Fruit fly (Drosophila melanogaster) whole organism, embryonic: Measurements from ENCODE around the gene CG31832.

Experiments
- CG10274 ChIP-seq: fragments of 200-800 bp; sonication (Bioruptor generic); optimal IDR thresholded peaks from 3 replicates; lab custom pipeline; 2017; ENCODE audit warnings: missing biosample characterization, mild to moderate bottlenecking, missing genetic modification characterization
- CG10366 ChIP-seq: fragments of 200-800 bp; sonication (Bioruptor generic); IDR thresholded peaks from 2 replicates; pipeline ENCODE4 v1.3.6; 2022; ENCODE audit warnings: missing biosample characterization, missing genetic modification characterization
- CG12104 ChIP-seq: fragments of 200-800 bp; sonication (Bioruptor generic); optimal IDR thresholded peaks from 3 replicates; lab custom pipeline; 2016; ENCODE audit warnings: missing biosample characterization, missing genetic modification characterization
- CG13296 ChIP-seq: fragments of 200-800 bp; sonication (Bioruptor generic); optimal IDR thresholded peaks from 3 replicates; lab custom pipeline; 2018; ENCODE audit warnings: missing biosample characterization, mild to moderate bottlenecking, missing genetic modification characterization
- CG14965 ChIP-seq: fragments of 200-800 bp; sonication (Bioruptor generic); optimal IDR thresholded peaks from 2 replicates; lab custom pipeline; 2016; ENCODE audit warnings: missing biosample characterization, missing genetic modification characterization, borderline replicate concordance
- CG17361 ChIP-seq: fragments of 200-800 bp; sonication (Bioruptor generic); IDR thresholded peaks from 3 replicates; pipeline ENCODE4 v1.3.6; 2022; ENCODE audit warnings: missing biosample characterization, missing genetic modification characterization
- CG18599 ChIP-seq: fragments of 200-800 bp; sonication (Bioruptor generic); optimal IDR thresholded peaks from 3 replicates; lab custom pipeline; 2017; ENCODE audit warnings: missing biosample characterization, missing genetic modification characterization, mild to moderate bottlenecking, moderate library complexity, missing genetic modification reagents
- CG2120 ChIP-seq: fragments of 200-800 bp; sonication (Bioruptor generic); optimal IDR thresholded peaks from 3 replicates; lab custom pipeline; 2016; ENCODE audit warnings: missing biosample characterization, missing genetic modification characterization
- CG2129 ChIP-seq: fragments of 200-800 bp; sonication (Bioruptor generic); IDR thresholded peaks from 2 replicates; pipeline ENCODE4 v1.3.6; 2022; ENCODE audit warnings: missing biosample characterization, missing genetic modification characterization; ENCODE audit not compliant: partially characterized antibody
- CG3838 ChIP-seq: fragments of 200-800 bp; sonication (Bioruptor generic); optimal IDR thresholded peaks from 3 replicates; lab custom pipeline; 2016; ENCODE audit warnings: missing biosample characterization, missing genetic modification characterization
- CG5953 ChIP-seq: fragments of 200-800 bp; sonication (Bioruptor generic); IDR thresholded peaks from 2 replicates; pipeline ENCODE4 v1.3.6; 2022; ENCODE audit warnings: missing biosample characterization, missing genetic modification characterization
- CG6175 ChIP-seq: fragments of 200-800 bp; sonication (Bioruptor generic); IDR thresholded peaks from 3 replicates; pipeline ENCODE4 v1.3.6; 2022; ENCODE audit warnings: missing biosample characterization, missing genetic modification characterization
- CG7271 ChIP-seq: fragments of 200-800 bp; sonication (Bioruptor generic); optimal IDR thresholded peaks from 2 replicates; lab custom pipeline; 2018; ENCODE audit warnings: missing biosample characterization, mild to moderate bottlenecking, missing genetic modification characterization, moderate library complexity
- CG7839 ChIP-seq: fragments of 200-800 bp; sonication (Bioruptor generic); optimal IDR thresholded peaks from 3 replicates; lab custom pipeline; 2018; ENCODE audit warnings: missing biosample characterization, mild to moderate bottlenecking, missing genetic modification characterization, moderate library complexity
- CG7928 ChIP-seq: fragments of 200-800 bp; sonication (Bioruptor generic); optimal IDR thresholded peaks from 2 replicates; lab custom pipeline; 2017; ENCODE audit warnings: missing biosample characterization, mild to moderate bottlenecking, missing genetic modification characterization
- Dip3 ChIP-seq: fragments of 200-800 bp; sonication (Bioruptor generic); optimal IDR thresholded peaks from 3 replicates; lab custom pipeline; 2016; ENCODE audit warnings: missing biosample characterization, missing genetic modification characterization
- Dll ChIP-seq: fragments of 200-800 bp; sonication (Bioruptor generic); IDR thresholded peaks from 4 replicates; pipeline ENCODE4 v1.3.6; 2022; ENCODE audit warnings: missing biosample characterization, missing genetic modification characterization; ENCODE audit not compliant: partially characterized antibody
- Dp ChIP-seq: fragments of 200-800 bp; sonication (Bioruptor generic); optimal IDR thresholded peaks from 2 replicates; lab custom pipeline; 2018; ENCODE audit warnings: missing biosample characterization, mild to moderate bottlenecking, missing genetic modification characterization, moderate library complexity
- Dref ChIP-seq: fragments of 200-800 bp; sonication (Bioruptor generic); IDR thresholded peaks from 2 replicates; pipeline ENCODE4 v1.3.6; 2022; ENCODE audit warnings: missing biosample characterization, missing genetic modification characterization
- ERR ChIP-seq: fragments of 200-800 bp; sonication (Bioruptor generic); optimal IDR thresholded peaks from 2 replicates; lab custom pipeline; 2016; ENCODE audit warnings: missing biosample characterization, missing genetic modification characterization
- Fer1 ChIP-seq: fragments of 200-800 bp; sonication (Bioruptor generic); optimal IDR thresholded peaks from 2 replicates; lab custom pipeline; 2017; ENCODE audit warnings: missing biosample characterization, mild to moderate bottlenecking, missing genetic modification characterization
- Fer2 ChIP-seq: fragments of 200-800 bp; sonication (Bioruptor generic); optimal IDR thresholded peaks from 2 replicates; lab custom pipeline; 2018; ENCODE audit warnings: missing biosample characterization, mild to moderate bottlenecking, missing genetic modification characterization, moderate library complexity
- Gug ChIP-seq: fragments of 200-800 bp; sonication (Bioruptor generic); IDR thresholded peaks from 4 replicates; pipeline ENCODE4 v1.3.6; 2022; ENCODE audit warnings: missing biosample characterization, missing genetic modification characterization
- H15 ChIP-seq: fragments of 200-800 bp; sonication (Bioruptor generic); IDR thresholded peaks from 3 replicates; pipeline ENCODE4 v1.3.6; 2022; ENCODE audit warnings: missing biosample characterization, missing genetic modification characterization
- HLH3B ChIP-seq: fragments of 200-800 bp; sonication (Bioruptor generic); IDR thresholded peaks from 2 replicates; pipeline ENCODE4 v1.3.6; 2022; ENCODE audit warnings: missing biosample characterization, missing genetic modification characterization
- HLH4C ChIP-seq: fragments of 200-800 bp; sonication (Bioruptor generic); IDR thresholded peaks from 3 replicates; pipeline ENCODE4 v1.3.6; 2022; ENCODE audit warnings: missing biosample characterization, missing genetic modification characterization; ENCODE audit not compliant: partially characterized antibody
- Hr39 ChIP-seq: fragments of >200 bp; optimal IDR thresholded peaks from 2 replicates; lab custom pipeline; 2017
- Lpt ChIP-seq: fragments of >200 bp; optimal IDR thresholded peaks from 2 replicates; lab custom pipeline; 2018; ENCODE audit warnings: missing biosample characterization, missing genetic modification characterization
- MBD-R2 ChIP-seq: fragments of 200-800 bp; sonication (Bioruptor generic); IDR thresholded peaks from 2 replicates; pipeline ENCODE4 v1.3.6; 2022; ENCODE audit warnings: missing biosample characterization, missing genetic modification characterization
- Neu2 ChIP-seq: fragments of 200-800 bp; sonication (Bioruptor generic); optimal IDR thresholded peaks from 3 replicates; lab custom pipeline; 2016; ENCODE audit warnings: missing biosample characterization, missing genetic modification characterization, borderline replicate concordance
- Nf-YB ChIP-seq: fragments of 200-800 bp; sonication (Bioruptor generic); optimal IDR thresholded peaks from 3 replicates; lab custom pipeline; 2019; ENCODE audit warnings: missing biosample characterization, mild to moderate bottlenecking, missing genetic modification characterization, moderate library complexity
- Nf-YC ChIP-seq: fragments of 200-800 bp; optimal IDR thresholded peaks from 3 replicates; lab custom pipeline; 2019; ENCODE audit warnings: missing biosample characterization, mild to moderate bottlenecking, missing genetic modification characterization, moderate library complexity
- NfI ChIP-seq: fragments of 200-800 bp; sonication (Bioruptor generic); optimal IDR thresholded peaks from 3 replicates; lab custom pipeline; 2018; ENCODE audit warnings: missing biosample characterization, mild to moderate bottlenecking, missing genetic modification characterization, moderate library complexity
- Ptx1 ChIP-seq: fragments of 200-800 bp; sonication (Bioruptor generic); IDR thresholded peaks from 2 replicates; pipeline ENCODE4 v1.3.6; 2022; ENCODE audit warnings: missing biosample characterization, missing genetic modification characterization
- Xbp1 ChIP-seq: fragments of 200-800 bp; sonication (Bioruptor generic); optimal IDR thresholded peaks from 3 replicates; lab custom pipeline; 2016; ENCODE audit warnings: missing biosample characterization, mild to moderate bottlenecking, missing genetic modification characterization
- amos ChIP-seq: fragments of 200-800 bp; sonication (Bioruptor generic); IDR thresholded peaks from 2 replicates; pipeline ENCODE4 v1.3.6; 2022; ENCODE audit warnings: missing biosample characterization, missing genetic modification characterization; ENCODE audit not compliant: partially characterized antibody
- ash1 ChIP-seq: fragments of 200-800 bp; sonication (Bioruptor generic); optimal IDR thresholded peaks from 2 replicates; lab custom pipeline; 2018; ENCODE audit warnings: missing biosample characterization, mild to moderate bottlenecking, missing genetic modification characterization
- bab2 ChIP-seq: fragments of 200-800 bp; sonication (Bioruptor generic); optimal IDR thresholded peaks from 2 replicates; lab custom pipeline; 2016; ENCODE audit warnings: missing biosample characterization, missing genetic modification characterization
- chn ChIP-seq: fragments of 200-800 bp; sonication (Bioruptor generic); optimal IDR thresholded peaks from 2 replicates; lab custom pipeline; 2016; ENCODE audit warnings: missing biosample characterization, missing genetic modification characterization
- crp ChIP-seq, 2 experiments: fragments of 200-800 bp; sonication (Bioruptor generic); optimal IDR thresholded peaks; 2 replicates in 1 of 2; 3 replicates in 1 of 2; lab custom pipeline; 2017; ENCODE audit warnings: missing biosample characterization in 2 of 2, missing genetic modification characterization in 2 of 2, mild to moderate bottlenecking in 1 of 2, moderate library complexity in 1 of 2
- cwo ChIP-seq: fragments of 200-800 bp; sonication (Bioruptor generic); optimal IDR thresholded peaks from 3 replicates; lab custom pipeline; 2017; ENCODE audit warnings: missing biosample characterization, missing genetic modification characterization, mild to moderate bottlenecking, moderate library complexity, missing genetic modification reagents
- eyg ChIP-seq: fragments of 200-800 bp; sonication (Bioruptor generic); optimal IDR thresholded peaks from 3 replicates; lab custom pipeline; 2016; ENCODE audit warnings: missing biosample characterization, missing genetic modification characterization
- her ChIP-seq: fragments of 200-800 bp; sonication (Bioruptor generic); optimal IDR thresholded peaks from 2 replicates; lab custom pipeline; 2016; ENCODE audit warnings: missing biosample characterization, missing genetic modification characterization
- p53 ChIP-seq: fragments of 200-800 bp; sonication (Bioruptor generic); optimal IDR thresholded peaks from 2 replicates; lab custom pipeline; 2016; ENCODE audit warnings: missing biosample characterization, missing genetic modification characterization
- phol ChIP-seq: fragments of 200-800 bp; sonication (Bioruptor generic); optimal IDR thresholded peaks from 3 replicates; lab custom pipeline; 2018; ENCODE audit warnings: missing biosample characterization, mild to moderate bottlenecking, missing genetic modification characterization, moderate library complexity
- shn ChIP-seq: fragments of 200-800 bp; sonication (Bioruptor generic); optimal IDR thresholded peaks from 3 replicates; lab custom pipeline; 2016; ENCODE audit warnings: missing biosample characterization, missing genetic modification characterization
- stc ChIP-seq: fragments of 200-800 bp; sonication (Bioruptor generic); IDR thresholded peaks from 2 replicates; pipeline ENCODE4 v1.3.6; 2022; ENCODE audit warnings: missing biosample characterization, missing genetic modification characterization
- tap ChIP-seq: fragments of 200-800 bp; optimal IDR thresholded peaks from 3 replicates; lab custom pipeline; 2019; ENCODE audit warnings: missing biosample characterization, mild to moderate bottlenecking, missing genetic modification characterization, moderate library complexity
- tio ChIP-seq: fragments of 200-800 bp; sonication (Bioruptor generic); optimal IDR thresholded peaks from 2 replicates; lab custom pipeline; 2017; ENCODE audit warnings: missing biosample characterization, missing genetic modification characterization, inconsistent platforms
- twi ChIP-seq: fragments of 200-800 bp; optimal IDR thresholded peaks from 2 replicates; lab custom pipeline; 2019; ENCODE audit warnings: missing biosample characterization, mild to moderate bottlenecking, missing genetic modification characterization, moderate library complexity
- vnd ChIP-seq: fragments of 200-800 bp; sonication (Bioruptor generic); IDR thresholded peaks from 3 replicates; pipeline ENCODE4 v1.3.6; 2022; ENCODE audit warnings: missing biosample characterization, missing genetic modification characterization; ENCODE audit not compliant: partially characterized antibody

CG31832 gene

DNA sequence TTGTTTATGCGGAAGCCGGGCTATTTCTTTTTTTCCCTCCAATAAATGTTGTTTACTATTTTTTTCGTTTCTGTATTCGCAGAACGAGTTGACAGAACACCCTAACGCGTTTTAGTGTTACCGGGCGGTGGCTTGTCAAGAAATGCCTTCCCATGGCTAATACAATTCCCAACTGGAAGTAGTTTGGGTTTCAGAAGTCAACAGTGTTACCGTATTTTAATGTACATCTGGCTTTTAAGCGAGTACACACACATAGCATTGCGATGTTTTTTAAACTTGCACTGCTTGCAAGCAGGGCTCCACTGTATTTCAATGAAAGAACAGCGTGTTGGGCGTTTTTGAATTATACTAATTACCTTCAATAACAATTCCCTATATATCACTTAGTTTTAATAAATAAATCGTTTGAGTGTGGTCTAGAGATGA lies 29.0 kb upstream of the CG31832 start, which contains the start of gene TfIIS (continued):
- TF ChIP-seq bab2 (GFP tag; lab: Kevin White, UChicago) (no peak), NfI (peak; percentile 4), p53 (peak; percentile 73), CG17361 (no peak), ash1 (no peak), her (peak; percentile 23), Hr39 (no peak), CG3838 (GFP tag; lab: Kevin White, UChicago) (no peak), CG7839 (tag; lab: Kevin White, UChicago) (peak; percentile 16), Nf-YC (tag; lab: Kevin White, UChicago) (peak; percentile 18), stc (no peak; the same call in 1 of the 2 replicates), MBD-R2 (GFP tag; lab: Robert Waterston, UW) (peak; percentile 74), Neu2 (GFP tag; lab: Kevin White, UChicago) (no peak), CG10274 (GFP tag; lab: Kevin White, UChicago) (no peak), crp (GFP tag; optimal IDR thresholded peaks at IDR 0.05; lab: Kevin White, UChicago) (peak in 1 of 2 experiments; percentile 30), tap (no peak), chn (GFP tag; lab: Kevin White, UChicago) (no peak), CG10366 (GFP tag; lab: Robert Waterston, UW) (no peak), CG2129 (GFP tag; lab: Robert Waterston, UW) (no peak), tio (GFP tag; lab: Kevin White, UChicago) (no peak), phol (tag; lab: Kevin White, UChicago) (peak; percentile 53), Dp (GFP tag; lab: Kevin White, UChicago) (peak; percentile 74), Lpt (GFP tag; lab: Kevin White, UChicago) (no peak), CG7271 (tag; lab: Kevin White, UChicago) (no peak), amos (GFP tag; lab: Robert Waterston, UW) (peak; percentile 66), eyg (no peak), ERR (GFP tag; lab: Kevin White, UChicago) (peak; percentile 3), Gug (no peak), CG7928 (GFP tag; lab: Kevin White, UChicago) (no peak), CG12104 (GFP tag; lab: Kevin White, UChicago) (no peak), cwo (no peak), HLH3B (GFP tag; lab: Robert Waterston, UW) (no peak), Ptx1 (GFP tag; lab: Robert Waterston, UW) (peak; percentile 12; the same call in 1 of the 2 replicates), CG5953 (GFP tag; lab: Robert Waterston, UW) (no peak), Xbp1 (GFP tag; lab: Kevin White, UChicago) (no peak), Dll (GFP tag; lab: Robert Waterston, UW) (0 out of 4 replicates have a peak, but pooled peaks have one; percentile 13), twi (tag; lab: Kevin White, UChicago) (peak; percentile 2), H15 (GFP tag; lab: Robert Waterston, UW) (no peak), Fer1 (GFP tag; lab: Kevin White, UChicago) (no peak), CG6175 (GFP tag; lab: Robert Waterston, UW) (no peak), CG18599 (GFP tag; lab: Kevin White, UChicago) (no peak), Nf-YB (GFP tag; lab: Kevin White, UChicago) (peak; percentile 12), Dip3 (GFP tag; lab: Kevin White, UChicago) (no peak), shn (GFP tag; lab: Kevin White, UChicago) (no peak), CG2120 (GFP tag; lab: Kevin White, UChicago) (peak; percentile 37), CG13296 (GFP tag; lab: Kevin White, UChicago) (no peak), Dref (GFP tag; lab: Robert Waterston, UW) (peak; percentile 54), vnd (no peak), CG14965 (no peak), Fer2 (tag; lab: Kevin White, UChicago) (no peak), HLH4C (GFP tag; lab: Robert Waterston, UW) (no peak)
